Fruit fly (Drosophila melanogaster): ENCODE results near the gene emb.

Gene emb

dm6 chr2L:8372248-8372647 lies 31.1 kb upstream of the emb start (continued):
- TF ChIP-seq Doc3 (GFP tag; IDR thresholded peaks at IDR 0.05; ENCODE audit: partially characterized antibody) (no peak), Meics (GFP tag; optimal IDR thresholded peaks at IDR 0.05) (no peak), Mad (GFP tag; optimal IDR thresholded peaks at IDR 0.05) (no peak), sug (tag; optimal IDR thresholded peaks at IDR 0.05) (peak; percentile 23), CG17186 (GFP tag; optimal IDR thresholded peaks at IDR 0.05) (no peak), Med (GFP tag) (peak; percentile 64), zen (tag; optimal IDR thresholded peaks at IDR 0.05) (no peak), CG8089 (GFP tag; optimal IDR thresholded peaks at IDR 0.05) (no peak), CG5245 (GFP tag; optimal IDR thresholded peaks at IDR 0.05) (no peak), Ssrp (tag; optimal IDR thresholded peaks at IDR 0.05) (no peak), ssp (GFP tag; IDR thresholded peaks at IDR 0.05) (no peak), CG7786 (GFP tag; optimal IDR thresholded peaks at IDR 0.05) (no peak)

dm6 chr2L:8374235-8374634 lies 29.1 kb upstream of the emb start, which contains the start of gene Wdr82:
TSS of gene Wdr82 (plus strand) at chr2L:8374461.
- peak; percentile 65 for TF ChIP-seq vnd (GFP tag; IDR thresholded peaks at IDR 0.05; ENCODE audit: partially characterized antibody)
- 0 out of 2 replicates have a peak, but pooled peaks have one; percentile 12 for TF ChIP-seq vvl (GFP tag; IDR thresholded peaks at IDR 0.05)
- TF ChIP-seq CG14710 (tag; optimal IDR thresholded peaks at IDR 0.05) = peak; percentile 28
- peak; percentile 18 for TF ChIP-seq CG2712 (tag; optimal IDR thresholded peaks at IDR 0.05)
- peak; percentile 44 for TF ChIP-seq CG1603 (tag; optimal IDR thresholded peaks at IDR 0.05)
- no peak for TF ChIP-seq nerfin-1 (tag; optimal IDR thresholded peaks at IDR 0.05)
- no peak for TF ChIP-seq CG10979 (tag; optimal IDR thresholded peaks at IDR 0.05)
- TF ChIP-seq trem (tag; optimal IDR thresholded peaks at IDR 0.05) = peak; percentile 42
- TF ChIP-seq CG2129 (GFP tag; IDR thresholded peaks at IDR 0.05; ENCODE audit: partially characterized antibody) = peak; percentile 55; the same call in 1 of the 2 replicates
- TF ChIP-seq CG6791 (GFP tag; IDR thresholded peaks at IDR 0.05; ENCODE audit: partially characterized antibody) = peak; percentile 81
- no peak for TF ChIP-seq CG6272 (GFP tag; IDR thresholded peaks at IDR 0.05)
- peak; percentile 61 for TF ChIP-seq hbn (GFP tag; IDR thresholded peaks at IDR 0.05; ENCODE audit: partially characterized antibody)
- TF ChIP-seq CG8281 (tag; optimal IDR thresholded peaks at IDR 0.05) = peak; percentile 63
- TF ChIP-seq BEAF-32 (GFP tag; optimal IDR thresholded peaks at IDR 0.05) = peak; percentile 65
- TF ChIP-seq exex (tag; optimal IDR thresholded peaks at IDR 0.05) = peak; percentile 7
- TF ChIP-seq Hey (tag; optimal IDR thresholded peaks at IDR 0.05) = no peak
- TF ChIP-seq CG15514 (GFP tag; optimal IDR thresholded peaks at IDR 0.05) = peak; percentile 100
- TF ChIP-seq unc-4 (GFP tag; IDR thresholded peaks at IDR 0.05; ENCODE audit: partially characterized antibody) = peak; percentile 76
- TF ChIP-seq CG9609 (GFP tag; optimal IDR thresholded peaks at IDR 0.05) = no peak
- peak; percentile 77 for TF ChIP-seq amos (GFP tag; IDR thresholded peaks at IDR 0.05; ENCODE audit: partially characterized antibody)
- TF ChIP-seq CG2116 (GFP tag; optimal IDR thresholded peaks at IDR 0.05) = peak; percentile 61
- TF ChIP-seq row (GFP tag; IDR thresholded peaks at IDR 0.05) = peak; percentile 41; the same call in 1 of the 3 replicates
- peak; percentile 68; the same call in 1 of the 2 replicates for TF ChIP-seq Bgb (GFP tag; IDR thresholded peaks at IDR 0.05; ENCODE audit: partially characterized antibody)
- TF ChIP-seq nerfin-2 (GFP tag; IDR thresholded peaks at IDR 0.05; ENCODE audit: partially characterized antibody) = peak; percentile 76; the same call in 1 of the 2 replicates
- peak; percentile 85 for TF ChIP-seq Dref (GFP tag; IDR thresholded peaks at IDR 0.05)
- peak; percentile 77 for TF ChIP-seq MBD-R2 (GFP tag; IDR thresholded peaks at IDR 0.05)
- no peak for TF ChIP-seq CG8290 (GFP tag; optimal IDR thresholded peaks at IDR 0.05)
- TF ChIP-seq CG8290 (tag; optimal IDR thresholded peaks at IDR 0.05) = peak in 1 of 2 experiments; percentile 10
- peak; percentile 59; the same call in 1 of the 3 replicates for TF ChIP-seq mld (GFP tag; IDR thresholded peaks at IDR 0.05; ENCODE audit: partially characterized antibody)
- peak; percentile 71 for TF ChIP-seq MESR4 (GFP tag; optimal IDR thresholded peaks at IDR 0.05)
- peak; percentile 84 for TF ChIP-seq HLH4C (GFP tag; IDR thresholded peaks at IDR 0.05; ENCODE audit: partially characterized antibody)
- TF ChIP-seq CG10267 (tag; optimal IDR thresholded peaks at IDR 0.05) = peak; percentile 22
- peak; percentile 84 for TF ChIP-seq Dp (GFP tag; optimal IDR thresholded peaks at IDR 0.05)
- no peak for TF ChIP-seq sc (optimal IDR thresholded peaks at IDR 0.05)
- no peak for TF ChIP-seq sc (GFP tag; optimal IDR thresholded peaks at IDR 0.05)
- TF ChIP-seq chinmo (GFP tag; IDR thresholded peaks at IDR 0.05; ENCODE audit: partially characterized antibody) = peak; percentile 83
